Fruit fly (Drosophila melanogaster) whole organism, embryonic: Measurements from ENCODE around the gene CG32639.

ENCODE experiments used
- Blimp-1 ChIP-seq: fragments of 200-800 bp; sonication (Bioruptor generic); optimal IDR thresholded peaks from 3 replicates; lab custom pipeline; 2018; ENCODE audit warnings: missing biosample characterization, missing genetic modification characterization, mild to moderate bottlenecking, moderate library complexity, missing genetic modification reagents
- CG10147 ChIP-seq: fragments of 200-800 bp; sonication (Bioruptor generic); optimal IDR thresholded peaks from 2 replicates; lab custom pipeline; 2019; ENCODE audit warnings: missing biosample characterization, mild to moderate bottlenecking, missing genetic modification characterization, moderate library complexity
- CG10543 ChIP-seq: fragments of 200-800 bp; sonication (Bioruptor generic); optimal IDR thresholded peaks from 3 replicates; lab custom pipeline; 2017; ENCODE audit warnings: missing biosample characterization, mild to moderate bottlenecking, missing genetic modification characterization, moderate library complexity
- CG11093 ChIP-seq: fragments of 200-800 bp; sonication (Bioruptor generic); IDR thresholded peaks from 3 replicates; pipeline ENCODE4 v1.3.6; 2022; ENCODE audit warnings: missing biosample characterization, missing genetic modification characterization
- CG11504 ChIP-seq: fragments of 200-800 bp; sonication (Bioruptor generic); optimal IDR thresholded peaks from 3 replicates; lab custom pipeline; 2019; ENCODE audit warnings: missing biosample characterization, mild to moderate bottlenecking, missing genetic modification characterization, moderate library complexity
- CG12155 ChIP-seq: fragments of 200-800 bp; sonication (Bioruptor generic); optimal IDR thresholded peaks from 3 replicates; lab custom pipeline; 2016; ENCODE audit warnings: missing biosample characterization, missing genetic modification characterization
- CG14710 ChIP-seq: fragments of 200-800 bp; sonication (Bioruptor generic); optimal IDR thresholded peaks from 3 replicates; lab custom pipeline; 2019; ENCODE audit warnings: missing biosample characterization, mild to moderate bottlenecking, missing genetic modification characterization, moderate library complexity
- CG1647 ChIP-seq: fragments of 200-800 bp; sonication (Bioruptor generic); optimal IDR thresholded peaks from 3 replicates; lab custom pipeline; 2016; ENCODE audit warnings: missing biosample characterization, missing genetic modification characterization
- CG17361 ChIP-seq: fragments of 200-800 bp; sonication (Bioruptor generic); IDR thresholded peaks from 3 replicates; pipeline ENCODE4 v1.3.6; 2022; ENCODE audit warnings: missing biosample characterization, missing genetic modification characterization
- CG17612 ChIP-seq: fragments of 200-800 bp; sonication (Bioruptor generic); IDR thresholded peaks from 2 replicates; pipeline ENCODE4 v1.3.6; 2022; ENCODE audit warnings: missing biosample characterization, missing genetic modification characterization
- CG2199 ChIP-seq: fragments of 200-800 bp; sonication (Bioruptor generic); IDR thresholded peaks from 3 replicates; pipeline ENCODE4 v1.3.6; 2022; ENCODE audit warnings: missing biosample characterization, missing genetic modification characterization
- CG2202 ChIP-seq: fragments of 200-800 bp; sonication (Bioruptor generic); optimal IDR thresholded peaks from 2 replicates; lab custom pipeline; 2018; ENCODE audit warnings: missing biosample characterization, mild to moderate bottlenecking, missing genetic modification characterization
- CG2889 ChIP-seq: fragments of 200-800 bp; sonication (Bioruptor generic); IDR thresholded peaks from 3 replicates; pipeline ENCODE4 v1.3.6; 2022; ENCODE audit warnings: missing biosample characterization, missing genetic modification characterization
- CG31224 ChIP-seq: fragments of 200-800 bp; sonication (Bioruptor generic); IDR thresholded peaks from 2 replicates; pipeline ENCODE4 v1.3.6; 2022; ENCODE audit warnings: missing biosample characterization, missing genetic modification characterization
- CG42726 ChIP-seq: fragments of 200-800 bp; sonication (Bioruptor generic); IDR thresholded peaks from 2 replicates; pipeline ENCODE4 v1.3.6; 2022; ENCODE audit warnings: missing biosample characterization, missing genetic modification characterization; ENCODE audit not compliant: partially characterized antibody
- CG8388 ChIP-seq: fragments of 200-800 bp; sonication (Bioruptor generic); optimal IDR thresholded peaks from 2 replicates; lab custom pipeline; 2019; ENCODE audit warnings: missing biosample characterization, mild to moderate bottlenecking, missing genetic modification characterization, moderate library complexity
- CG8765 ChIP-seq: fragments of 200-800 bp; sonication (Bioruptor generic); IDR thresholded peaks from 2 replicates; pipeline ENCODE4 v1.3.6; 2022; ENCODE audit warnings: missing biosample characterization, missing genetic modification characterization
- CG9437 ChIP-seq: fragments of 200-800 bp; sonication (Bioruptor generic); optimal IDR thresholded peaks from 2 replicates; lab custom pipeline; 2018; ENCODE audit warnings: missing biosample characterization, mild to moderate bottlenecking, missing genetic modification characterization
- CG9797 ChIP-seq: fragments of 200-800 bp; sonication (Bioruptor generic); optimal IDR thresholded peaks from 3 replicates; lab custom pipeline; 2018; ENCODE audit warnings: missing biosample characterization, mild to moderate bottlenecking, missing genetic modification characterization
- Camta ChIP-seq: fragments of 200-800 bp; sonication (Bioruptor generic); optimal IDR thresholded peaks from 2 replicates; lab custom pipeline; 2016; ENCODE audit warnings: missing biosample characterization, missing genetic modification characterization
- Deaf1 ChIP-seq: fragments of 200-800 bp; optimal IDR thresholded peaks from 3 replicates; lab custom pipeline; 2019; ENCODE audit warnings: missing biosample characterization, mild to moderate bottlenecking, missing genetic modification characterization, moderate library complexity
- Dek ChIP-seq: fragments of 200-800 bp; sonication (Bioruptor generic); optimal IDR thresholded peaks from 3 replicates; lab custom pipeline; 2019; ENCODE audit warnings: missing biosample characterization, mild to moderate bottlenecking, missing genetic modification characterization, moderate library complexity
- Doc2 ChIP-seq: fragments of 200-800 bp; sonication (Bioruptor generic); IDR thresholded peaks from 2 replicates; pipeline ENCODE4 v1.3.6; 2022; ENCODE audit warnings: missing biosample characterization, missing genetic modification characterization
- Ets65A ChIP-seq: fragments of 200-800 bp; sonication (Bioruptor generic); peaks from one replicate; lab custom pipeline; 2016; ENCODE audit warnings: missing biosample characterization, missing genetic modification characterization
- Fer2 ChIP-seq: fragments of 200-800 bp; sonication (Bioruptor generic); optimal IDR thresholded peaks from 2 replicates; lab custom pipeline; 2018; ENCODE audit warnings: missing biosample characterization, mild to moderate bottlenecking, missing genetic modification characterization, moderate library complexity
- Lpt ChIP-seq: fragments of >200 bp; optimal IDR thresholded peaks from 2 replicates; lab custom pipeline; 2018; ENCODE audit warnings: missing biosample characterization, missing genetic modification characterization
- Meics ChIP-seq: fragments of 200-800 bp; sonication (Bioruptor generic); optimal IDR thresholded peaks from 2 replicates; lab custom pipeline; 2017; ENCODE audit warnings: missing biosample characterization, mild to moderate bottlenecking, missing genetic modification characterization
- Nf-YB ChIP-seq: fragments of 200-800 bp; sonication (Bioruptor generic); optimal IDR thresholded peaks from 3 replicates; lab custom pipeline; 2019; ENCODE audit warnings: missing biosample characterization, mild to moderate bottlenecking, missing genetic modification characterization, moderate library complexity
- Oaz ChIP-seq: fragments of 200-800 bp; sonication (Bioruptor generic); IDR thresholded peaks from 2 replicates; pipeline ENCODE4 v1.3.6; 2022; ENCODE audit warnings: missing biosample characterization, missing genetic modification characterization
- Pdp1 ChIP-seq, 2 experiments: fragments of 200-800 bp; sonication (Bioruptor generic); optimal IDR thresholded peaks; 3 replicates each; lab custom pipeline; 2016; ENCODE audit warnings: missing biosample characterization in 2 of 2, missing genetic modification characterization in 2 of 2, mild to moderate bottlenecking in 1 of 2, moderate library complexity in 1 of 2
- Taf1 ChIP-seq: fragments of 200-800 bp; sonication (Bioruptor generic); IDR thresholded peaks from 2 replicates; pipeline ENCODE4 v1.3.6; 2022; ENCODE audit warnings: missing biosample characterization, missing genetic modification characterization
- Trl ChIP-seq, 3 experiments: fragments of >200 bp in 2 of 3; fragments of 200-800 bp in 1 of 3; sonication (Bioruptor generic) in 1 of 3; optimal IDR thresholded peaks; 2 replicates in 1 of 3; 3 replicates in 2 of 3; lab custom pipeline; 2016 to 2017; ENCODE audit warnings: missing biosample characterization in 1 of 3, missing genetic modification characterization in 1 of 3
- YL-1 ChIP-seq: fragments of 200-800 bp; sonication (Bioruptor generic); optimal IDR thresholded peaks from 3 replicates; lab custom pipeline; 2017; ENCODE audit warnings: missing biosample characterization, mild to moderate bottlenecking, missing genetic modification characterization
- aop ChIP-seq: fragments of 200-800 bp; sonication (Bioruptor generic); IDR thresholded peaks from 2 replicates; pipeline ENCODE4 v1.3.6; 2022; ENCODE audit warnings: missing biosample characterization, missing genetic modification characterization
- bcd ChIP-seq: fragments of 200-800 bp; sonication (Bioruptor generic); optimal IDR thresholded peaks from 2 replicates; lab custom pipeline; 2017; ENCODE audit warnings: missing biosample characterization, mild to moderate bottlenecking, missing genetic modification characterization
- btn ChIP-seq: fragments of 200-800 bp; sonication (Bioruptor generic); optimal IDR thresholded peaks from 2 replicates; lab custom pipeline; 2016; ENCODE audit warnings: missing biosample characterization, missing genetic modification characterization
- cad ChIP-seq: fragments of >200 bp; optimal IDR thresholded peaks from 2 replicates; lab custom pipeline; 2017; ENCODE audit warnings: missing biosample characterization, missing genetic modification characterization
- chm ChIP-seq: fragments of 200-800 bp; sonication (Bioruptor generic); IDR thresholded peaks from 2 replicates; pipeline ENCODE4 v1.3.6; 2022; ENCODE audit warnings: missing biosample characterization, missing genetic modification characterization
- corto ChIP-seq: fragments of 200-800 bp; sonication (Bioruptor generic); optimal IDR thresholded peaks from 2 replicates; lab custom pipeline; 2016; ENCODE audit warnings: missing biosample characterization, mild to moderate bottlenecking, missing genetic modification characterization, moderate library complexity
- dimm ChIP-seq: fragments of 200-800 bp; sonication (Bioruptor generic); IDR thresholded peaks from 2 replicates; pipeline ENCODE4 v1.3.6; 2022; ENCODE audit warnings: missing biosample characterization, missing genetic modification characterization
- dmrt11E ChIP-seq: fragments of 200-800 bp; sonication (Bioruptor generic); optimal IDR thresholded peaks from 3 replicates; lab custom pipeline; 2018; ENCODE audit warnings: missing biosample characterization, mild to moderate bottlenecking, missing genetic modification characterization, moderate library complexity
- gfzf ChIP-seq: fragments of 200-800 bp; sonication (Bioruptor generic); optimal IDR thresholded peaks from 2 replicates; lab custom pipeline; 2016; ENCODE audit warnings: missing biosample characterization, mild to moderate bottlenecking, missing genetic modification characterization, moderate library complexity
- lola ChIP-seq, 3 experiments: fragments of >200 bp in 2 of 3; fragments of 200-800 bp in 1 of 3; sonication (Bioruptor generic) in 1 of 3; optimal IDR thresholded peaks; 2 replicates each; lab custom pipeline; 2017 to 2019; ENCODE audit warnings: missing biosample characterization in 3 of 3, missing genetic modification characterization in 3 of 3, mild to moderate bottlenecking in 1 of 3, moderate library complexity in 1 of 3
- phol ChIP-seq: fragments of 200-800 bp; sonication (Bioruptor generic); optimal IDR thresholded peaks from 3 replicates; lab custom pipeline; 2018; ENCODE audit warnings: missing biosample characterization, mild to moderate bottlenecking, missing genetic modification characterization, moderate library complexity
- sima ChIP-seq: fragments of 200-800 bp; sonication (Bioruptor generic); optimal IDR thresholded peaks from 2 replicates; lab custom pipeline; 2016; ENCODE audit warnings: missing biosample characterization, missing genetic modification characterization
- sqz ChIP-seq: fragments of 200-800 bp; sonication (Bioruptor generic); optimal IDR thresholded peaks from 3 replicates; lab custom pipeline; 2018; ENCODE audit warnings: missing biosample characterization, mild to moderate bottlenecking, missing genetic modification characterization
- tin ChIP-seq: fragments of 200-800 bp; sonication (Bioruptor generic); optimal IDR thresholded peaks from 3 replicates; lab custom pipeline; 2016; ENCODE audit warnings: missing biosample characterization, missing genetic modification characterization
- ttk ChIP-seq: fragments of 200-800 bp; sonication (Bioruptor generic); IDR thresholded peaks from 2 replicates; pipeline ENCODE4 v2.1.2; 2022; ENCODE audit warnings: missing biosample characterization, missing genetic modification characterization

Gene CG32639

dm6 chrX:13232406-13233195 is 3.8 kb downstream of the CG32639 start (continued):
- TF ChIP-seq Camta (GFP tag; lab: Kevin White, UChicago) (peak; percentile 66), CG17361 (peak; percentile 88), Meics (GFP tag; lab: Kevin White, UChicago) (peak; percentile 69), CG2202 (tag; lab: Kevin White, UChicago) (peak; percentile 38), Dek (peak; percentile 24), btn (GFP tag; lab: Kevin White, UChicago) (peak; percentile 5), CG9797 (GFP tag; lab: Kevin White, UChicago) (no peak), CG31224 (GFP tag; lab: Robert Waterston, UW) (peak; percentile 54), bcd (GFP tag; lab: Kevin White, UChicago) (peak; percentile 75), CG14710 (tag; lab: Kevin White, UChicago) (peak; percentile 47), CG10543 (peak; percentile 2), corto (GFP tag; lab: Kevin White, UChicago) (no peak), Oaz (GFP tag; lab: Robert Waterston, UW) (peak; percentile 63), CG17612 (GFP tag; lab: Robert Waterston, UW) (peak; percentile 56), sqz (no peak), Doc2 (GFP tag; lab: Robert Waterston, UW) (no peak), CG1647 (peak; percentile 34), Taf1 (peak; percentile 60), sima (GFP tag; lab: Kevin White, UChicago) (no peak), CG42726 (GFP tag; lab: Robert Waterston, UW) (no peak), Deaf1 (tag; lab: Kevin White, UChicago) (peak; percentile 39), dimm (GFP tag; lab: Robert Waterston, UW) (peak; percentile 74), CG2199 (peak; percentile 65; the same call in 2 of the 3 replicates), CG10147 (GFP tag; lab: Kevin White, UChicago) (no peak), CG9437 (peak; percentile 46), CG12155 (GFP tag; lab: Kevin White, UChicago) (peak; percentile 36), chm (peak; percentile 80), phol (tag; lab: Kevin White, UChicago) (peak; percentile 72), Nf-YB (peak; percentile 4), dmrt11E (tag; lab: Kevin White, UChicago) (peak; percentile 55), CG11093 (GFP tag; lab: Robert Waterston, UW) (peak; percentile 24; the same call in 1 of the 3 replicates), Fer2 (tag; lab: Kevin White, UChicago) (peak; percentile 21), Pdp1 (GFP tag; optimal IDR thresholded peaks at IDR 0.05; lab: Kevin White, UChicago) (peak; percentile 65), Lpt (GFP tag; lab: Kevin White, UChicago) (no peak), Ets65A (GFP tag; lab: Kevin White, UChicago) (peak; percentile 97), CG2889 (GFP tag; lab: Robert Waterston, UW) (peak; percentile 68; the same call in 2 of the 3 replicates), aop (GFP tag; lab: Robert Waterston, UW) (peak; percentile 59; the same call in 1 of the 2 replicates), Trl (optimal IDR thresholded peaks at IDR 0.05; lab: Kevin White, UChicago) (no peak), Trl (GFP tag; optimal IDR thresholded peaks at IDR 0.05; lab: Kevin White, UChicago) (peak; percentile 72), tin (peak; percentile 66), CG8765 (peak; percentile 36; the same call in 1 of the 2 replicates), Blimp-1 (GFP tag; lab: Kevin White, UChicago) (peak; percentile 64), cad (no peak), CG11504 (tag; lab: Kevin White, UChicago) (peak; percentile 82), ttk (peak; percentile 82), CG8388 (GFP tag; lab: Kevin White, UChicago) (peak; percentile 49), gfzf (GFP tag; lab: Kevin White, UChicago) (no peak), lola (GFP tag; optimal IDR thresholded peaks at IDR 0.05; lab: Kevin White, UChicago) (peak in 1 of 3 experiments; percentile 45), YL-1 (GFP tag; lab: Kevin White, UChicago) (no peak)
